Worm (Caenorhabditis elegans) whole organism, early embryonic: ENCODE data around the gene F26F2.13.
"Not testable (repeated sequence)": the region's sequence is repeated elsewhere in the genome, so short reads cannot be mapped to it uniquely, and the experiment has no call there.

Experiments used
- B0310.2 ChIP-seq: sonication (generic microtip); optimal IDR thresholded peaks from 2 replicates; lab custom pipeline; 2016; ENCODE audit warnings: mild to moderate bottlenecking, missing genetic modification characterization, missing compliant biosample characterization
- F13C5.2 ChIP-seq: sonication (generic microtip); optimal IDR thresholded peaks from 2 replicates; lab custom pipeline; 2017; ENCODE audit warnings: mild to moderate bottlenecking, missing genetic modification characterization, inconsistent platforms, missing compliant biosample characterization
- aly-1 ChIP-seq: sonication (generic microtip); optimal IDR thresholded peaks from 2 replicates; lab custom pipeline; 2016; ENCODE audit warnings: missing genetic modification characterization, missing compliant biosample characterization
- ama-1 ChIP-seq: fragments of 150-350 bp; optimal IDR thresholded peaks from 2 replicates; lab custom pipeline; 2014
- ceh-13 ChIP-seq: fragments of 200-800 bp; sonication (Bioruptor generic); optimal IDR thresholded peaks from 2 replicates; lab custom pipeline; 2018; ENCODE audit warnings: mild to moderate bottlenecking, missing genetic modification characterization, missing compliant biosample characterization
- ceh-36 ChIP-seq: sonication (generic microtip); optimal IDR thresholded peaks from 2 replicates; lab custom pipeline; 2016; ENCODE audit warnings: missing genetic modification characterization, inconsistent platforms, missing compliant biosample characterization
- ets-7 ChIP-seq: sonication (generic microtip); optimal IDR thresholded peaks from 2 replicates; lab custom pipeline; 2016; ENCODE audit warnings: missing genotype, missing genetic modification characterization, missing compliant biosample characterization
- flt-1 ChIP-seq: fragments of 200-800 bp; sonication (Bioruptor generic); IDR thresholded peaks from 2 replicates; pipeline ENCODE4 v1.3.6; 2022; ENCODE audit warnings: missing genetic modification characterization, missing compliant biosample characterization
- hmbx-1 ChIP-seq: sonication (generic microtip); optimal IDR thresholded peaks from 2 replicates; lab custom pipeline; 2016; ENCODE audit warnings: mild to moderate bottlenecking, missing genetic modification characterization, missing compliant biosample characterization
- hmg-4 ChIP-seq: fragments of 200-800 bp; sonication (Bioruptor generic); optimal IDR thresholded peaks from 2 replicates; lab custom pipeline; 2018; ENCODE audit warnings: mild to moderate bottlenecking, missing genetic modification characterization, missing compliant biosample characterization
- hnd-1 ChIP-seq: sonication (generic microtip); optimal IDR thresholded peaks from 2 replicates; lab custom pipeline; 2016; ENCODE audit warnings: missing genetic modification characterization, missing compliant biosample characterization
- pes-1 ChIP-seq: fragments of 200-800 bp; sonication (Bioruptor generic); IDR thresholded peaks from 2 replicates; pipeline ENCODE4 v1.3.6; 2022; ENCODE audit warnings: missing genetic modification reagents, missing genetic modification characterization, missing compliant biosample characterization
- scrt-1 ChIP-seq: fragments of 200-800 bp; sonication (Bioruptor generic); IDR thresholded peaks from 2 replicates; pipeline ENCODE4 v1.3.6; 2022; ENCODE audit warnings: missing genetic modification characterization, missing compliant biosample characterization
- sea-1 ChIP-seq: fragments of 200-800 bp; sonication (Bioruptor generic); conservative IDR thresholded peaks from 2 replicates; pipeline ENCODE4 v1.3.6; 2022; ENCODE audit warnings: missing genetic modification characterization, missing compliant biosample characterization
- tbx-11 ChIP-seq: fragments of 200-800 bp; sonication (Bioruptor generic); IDR thresholded peaks from 2 replicates; pipeline ENCODE4 v1.3.6; 2022; ENCODE audit warnings: missing genetic modification characterization, missing compliant biosample characterization
- tbx-37 ChIP-seq: fragments of 200-800 bp; sonication (Bioruptor generic); conservative IDR thresholded peaks from 2 replicates; pipeline ENCODE4 v1.3.6; 2022; ENCODE audit warnings: missing genetic modification reagents, missing genetic modification characterization, missing compliant biosample characterization
- tra-4 ChIP-seq: sonication (generic microtip); optimal IDR thresholded peaks from 2 replicates; lab custom pipeline; 2017; ENCODE audit warnings: missing genetic modification characterization, missing compliant biosample characterization

F26F2.13 gene

ce11 chrV:20564054-20564453 lies at the start of gene F26F2.13:
F26F2.13 (plus strand) TSS chrV:20564354.
- not testable (repeated sequence) for TF ChIP-seq aly-1 (tag; lab: Kevin White, UChicago); ceh-13 (GFP tag; lab: Kevin White, UChicago); sea-1 (GFP tag; lab: Robert Waterston, UW)

- TF ChIP-seq ets-7 (tag; lab: Kevin White, UChicago) = no peak
- no peak for TF ChIP-seq tbx-11
- TF ChIP-seq tra-4 (tag; lab: Kevin White, UChicago) = no peak
- TF ChIP-seq ceh-36 (tag; lab: Kevin White, UChicago) = no peak
- no peak for TF ChIP-seq scrt-1 (GFP tag; lab: Robert Waterston, UW)
- TF ChIP-seq ama-1 (lab: Kevin White, UChicago) = no peak
- TF ChIP-seq pes-1 (GFP tag; lab: Robert Waterston, UW) = no peak
- TF ChIP-seq hnd-1 = no peak
- TF ChIP-seq B0310.2 (tag; lab: Kevin White, UChicago) = no peak
- TF ChIP-seq aly-1 (tag; lab: Kevin White, UChicago) = no peak
- TF ChIP-seq sea-1 (GFP tag; lab: Robert Waterston, UW) = no peak
- no peak for TF ChIP-seq hmg-4 (GFP tag; lab: Kevin White, UChicago)
- no peak for TF ChIP-seq ceh-13 (GFP tag; lab: Kevin White, UChicago)
- TF ChIP-seq F13C5.2 (tag; lab: Kevin White, UChicago) = no peak
- TF ChIP-seq flt-1 (GFP tag; lab: Robert Waterston, UW) = no peak
- no peak for TF ChIP-seq hmbx-1 (tag; lab: Kevin White, UChicago)
- no peak for TF ChIP-seq tbx-37 (GFP tag; lab: Robert Waterston, UW)
These were observed 49.7 kb upstream of the F26F2.13 start for ce11 chrV:20514483-20514882.

ce11 chrV:20517005-20517404 lies 47.1 kb upstream of the F26F2.13 start:
- TF ChIP-seq ets-7 (tag; lab: Kevin White, UChicago) (no peak), hmbx-1 (tag; lab: Kevin White, UChicago) (no peak), sea-1 (GFP tag; lab: Robert Waterston, UW) (no peak), hmg-4 (GFP tag; lab: Kevin White, UChicago) (no peak), tra-4 (tag; lab: Kevin White, UChicago) (no peak), hnd-1 (no peak), flt-1 (GFP tag; lab: Robert Waterston, UW) (no peak), B0310.2 (tag; lab: Kevin White, UChicago) (no peak), tbx-11 (no peak), F13C5.2 (tag; lab: Kevin White, UChicago) (no peak), ceh-36 (tag; lab: Kevin White, UChicago) (no peak), pes-1 (GFP tag; lab: Robert Waterston, UW) (no peak), aly-1 (tag; lab: Kevin White, UChicago) (no peak), scrt-1 (GFP tag; lab: Robert Waterston, UW) (no peak), tbx-37 (GFP tag; lab: Robert Waterston, UW) (no peak), ceh-13 (GFP tag; lab: Kevin White, UChicago) (no peak), ama-1 (lab: Kevin White, UChicago) (no peak)

- TF ChIP-seq ama-1 (lab: Kevin White, UChicago) (no peak), scrt-1 (GFP tag; lab: Robert Waterston, UW) (no peak), tbx-11 (no peak), flt-1 (GFP tag; lab: Robert Waterston, UW) (no peak), hmg-4 (GFP tag; lab: Kevin White, UChicago) (no peak)
These were observed 45.2 kb upstream of the F26F2.13 start, which contains the start of gene Y38H6C.25 for ce11 chrV:20518927-20519326. Y38H6C.25 (plus strand) TSS chrV:20519227.

- TF ChIP-seq ama-1 (lab: Kevin White, UChicago) (no peak), hnd-1 (no peak), B0310.2 (tag; lab: Kevin White, UChicago) (no peak), F13C5.2 (tag; lab: Kevin White, UChicago) (no peak), hmbx-1 (tag; lab: Kevin White, UChicago) (no peak), pes-1 (GFP tag; lab: Robert Waterston, UW) (no peak), tbx-11 (no peak), tbx-37 (GFP tag; lab: Robert Waterston, UW) (no peak), flt-1 (GFP tag; lab: Robert Waterston, UW) (no peak), ets-7 (tag; lab: Kevin White, UChicago) (no peak), hmg-4 (GFP tag; lab: Kevin White, UChicago) (no peak), ceh-36 (tag; lab: Kevin White, UChicago) (no peak), tra-4 (tag; lab: Kevin White, UChicago) (no peak), aly-1 (tag; lab: Kevin White, UChicago) (no peak), sea-1 (GFP tag; lab: Robert Waterston, UW) (no peak), ceh-13 (GFP tag; lab: Kevin White, UChicago) (no peak), scrt-1 (GFP tag; lab: Robert Waterston, UW) (no peak)
These were observed 41.9 kb upstream of the F26F2.13 start, which contains the start of the genes Y38H6C.9 and fbxa-150 for ce11 chrV:20522219-20522618. Y38H6C.9 (minus strand) TSS chrV:20522270. fbxa-150 (plus strand) TSS chrV:20522598.

ce11 chrV:20525816-20526459 lies 38.2 kb upstream of the F26F2.13 start, which contains the start of the genes srh-166 and Y38H6C.24:
srh-166 (minus strand) TSS chrV:20525866.
Y38H6C.24 (plus strand) TSS chrV:20526435.
- no peak for TF ChIP-seq ama-1 (lab: Kevin White, UChicago)
- TF ChIP-seq F13C5.2 (tag; lab: Kevin White, UChicago) = no peak
- no peak for TF ChIP-seq B0310.2 (tag; lab: Kevin White, UChicago)
- no peak for TF ChIP-seq aly-1 (tag; lab: Kevin White, UChicago)
- TF ChIP-seq ets-7 (tag; lab: Kevin White, UChicago) = no peak
- no peak for TF ChIP-seq hmbx-1 (tag; lab: Kevin White, UChicago)
- TF ChIP-seq ceh-13 (GFP tag; lab: Kevin White, UChicago) = no peak
- TF ChIP-seq hmg-4 (GFP tag; lab: Kevin White, UChicago) = no peak
- TF ChIP-seq ceh-36 (tag; lab: Kevin White, UChicago) = no peak
- no peak for TF ChIP-seq flt-1 (GFP tag; lab: Robert Waterston, UW)
- TF ChIP-seq pes-1 (GFP tag; lab: Robert Waterston, UW) = no peak
- TF ChIP-seq hnd-1 = no peak
- no peak for TF ChIP-seq tbx-37 (GFP tag; lab: Robert Waterston, UW)
- TF ChIP-seq sea-1 (GFP tag; lab: Robert Waterston, UW) = no peak
- no peak for TF ChIP-seq tbx-11
